Fruit fly (Drosophila melanogaster) whole organism, embryonic: Measurements from ENCODE around the gene CG34276.

ENCODE experiments used
- Asciz ChIP-seq: fragments of 200-800 bp; sonication (Bioruptor generic); optimal IDR thresholded peaks from 2 replicates; lab custom pipeline; 2017; ENCODE audit warnings: missing biosample characterization, mild to moderate bottlenecking, missing genetic modification characterization, missing genetic modification reagents
- Atf3 ChIP-seq: fragments of 200-800 bp; sonication (Bioruptor generic); optimal IDR thresholded peaks from 3 replicates; lab custom pipeline; 2016; ENCODE audit warnings: missing biosample characterization, missing genetic modification characterization
- CG10209 ChIP-seq: fragments of 200-800 bp; sonication (Bioruptor generic); optimal IDR thresholded peaks from 3 replicates; lab custom pipeline; 2017; ENCODE audit warnings: missing biosample characterization, mild to moderate bottlenecking, missing genetic modification characterization, missing genetic modification reagents
- CG10979 ChIP-seq: fragments of 200-800 bp; sonication (Bioruptor generic); optimal IDR thresholded peaks from 2 replicates; lab custom pipeline; 2018; ENCODE audit warnings: missing biosample characterization, mild to moderate bottlenecking, missing genetic modification characterization, moderate library complexity
- CG11247 ChIP-seq: fragments of 200-800 bp; sonication (Bioruptor generic); IDR thresholded peaks from 2 replicates; pipeline ENCODE4 v1.3.6; 2022; ENCODE audit warnings: missing biosample characterization, missing genetic modification characterization
- CG11398 ChIP-seq: fragments of 200-800 bp; sonication (Bioruptor generic); optimal IDR thresholded peaks from 2 replicates; lab custom pipeline; 2016; ENCODE audit warnings: missing biosample characterization, missing genetic modification characterization
- CG13424 ChIP-seq: fragments of 200-800 bp; sonication (Bioruptor generic); optimal IDR thresholded peaks from 2 replicates; lab custom pipeline; 2019; ENCODE audit warnings: missing biosample characterization, mild to moderate bottlenecking, missing genetic modification characterization, moderate library complexity
- CG14441 ChIP-seq: fragments of 200-800 bp; sonication (Bioruptor generic); IDR thresholded peaks from 2 replicates; pipeline ENCODE4 v1.3.6; 2022; ENCODE audit warnings: missing biosample characterization, missing genetic modification characterization
- CG15269 ChIP-seq: fragments of 200-800 bp; sonication (Bioruptor generic); optimal IDR thresholded peaks from 2 replicates; lab custom pipeline; 2018; ENCODE audit warnings: missing biosample characterization, mild to moderate bottlenecking, missing genetic modification characterization, moderate library complexity
- CG16863 ChIP-seq: fragments of 200-800 bp; sonication (Bioruptor generic); optimal IDR thresholded peaks from 3 replicates; lab custom pipeline; 2016; ENCODE audit warnings: missing biosample characterization, missing genetic modification characterization
- CG2875 ChIP-seq: fragments of 200-800 bp; sonication (Bioruptor generic); optimal IDR thresholded peaks from 2 replicates; lab custom pipeline; 2017; ENCODE audit warnings: missing biosample characterization, mild to moderate bottlenecking, missing genetic modification characterization, missing genetic modification reagents
- CG30403 ChIP-seq: fragments of 200-800 bp; sonication (Bioruptor generic); optimal IDR thresholded peaks from 3 replicates; lab custom pipeline; 2016; ENCODE audit warnings: missing biosample characterization, missing genetic modification characterization
- CG31388 ChIP-seq: fragments of 200-800 bp; sonication (Bioruptor generic); optimal IDR thresholded peaks from 2 replicates; lab custom pipeline; 2016; ENCODE audit warnings: missing biosample characterization, missing genetic modification characterization
- CG3847 ChIP-seq: fragments of 200-800 bp; sonication (Bioruptor generic); IDR thresholded peaks from 2 replicates; pipeline ENCODE4 v1.3.6; 2022; ENCODE audit warnings: missing biosample characterization, missing genetic modification characterization
- CG4820 ChIP-seq: fragments of 200-800 bp; sonication (Bioruptor generic); optimal IDR thresholded peaks from 3 replicates; lab custom pipeline; 2016; ENCODE audit warnings: missing biosample characterization, missing genetic modification characterization
- CG6854 ChIP-seq: fragments of 200-800 bp; sonication (Bioruptor generic); optimal IDR thresholded peaks from 3 replicates; lab custom pipeline; 2017; ENCODE audit warnings: missing biosample characterization, mild to moderate bottlenecking, missing genetic modification characterization
- CG7745 ChIP-seq: fragments of 200-800 bp; sonication (Bioruptor generic); optimal IDR thresholded peaks from 2 replicates; lab custom pipeline; 2018; ENCODE audit warnings: missing biosample characterization, mild to moderate bottlenecking, missing genetic modification characterization, moderate library complexity
- CG9817 ChIP-seq: fragments of 200-800 bp; sonication (Bioruptor generic); optimal IDR thresholded peaks from 2 replicates; lab custom pipeline; 2018; ENCODE audit warnings: missing biosample characterization, mild to moderate bottlenecking, missing genetic modification characterization, moderate library complexity
- CTCF ChIP-seq: fragments of 200-800 bp; sonication (Bioruptor generic); optimal IDR thresholded peaks from 2 replicates; lab custom pipeline; 2017; ENCODE audit warnings: missing biosample characterization, mild to moderate bottlenecking, missing genetic modification characterization, moderate library complexity
- CkIIα-i1 ChIP-seq: fragments of 200-800 bp; sonication (Bioruptor generic); IDR thresholded peaks from 2 replicates; pipeline ENCODE4 v1.3.6; 2022; ENCODE audit warnings: missing biosample characterization, missing genetic modification characterization
- D19A ChIP-seq: fragments of 200-800 bp; optimal IDR thresholded peaks from 3 replicates; lab custom pipeline; 2019; ENCODE audit warnings: missing biosample characterization, mild to moderate bottlenecking, missing genetic modification characterization, moderate library complexity
- Gug ChIP-seq: fragments of 200-800 bp; sonication (Bioruptor generic); IDR thresholded peaks from 4 replicates; pipeline ENCODE4 v1.3.6; 2022; ENCODE audit warnings: missing biosample characterization, missing genetic modification characterization
- Hr78 ChIP-seq, 2 experiments: fragments of 200-800 bp in 1 of 2; fragments of >200 bp in 1 of 2; sonication (Bioruptor generic) in 1 of 2; optimal IDR thresholded peaks; 2 replicates each; lab custom pipeline; 2017 to 2019; ENCODE audit warnings: missing biosample characterization in 2 of 2, missing genetic modification characterization in 2 of 2, mild to moderate bottlenecking in 1 of 2, moderate library complexity in 1 of 2
- Meics ChIP-seq: fragments of 200-800 bp; sonication (Bioruptor generic); optimal IDR thresholded peaks from 2 replicates; lab custom pipeline; 2017; ENCODE audit warnings: missing biosample characterization, mild to moderate bottlenecking, missing genetic modification characterization
- Myb ChIP-seq: fragments of 200-800 bp; sonication (Bioruptor generic); optimal IDR thresholded peaks from 2 replicates; lab custom pipeline; 2016; ENCODE audit warnings: missing biosample characterization, missing genetic modification characterization
- Nf-YC ChIP-seq: fragments of 200-800 bp; optimal IDR thresholded peaks from 3 replicates; lab custom pipeline; 2019; ENCODE audit warnings: missing biosample characterization, mild to moderate bottlenecking, missing genetic modification characterization, moderate library complexity
- Pdp1 ChIP-seq, 2 experiments: fragments of 200-800 bp; sonication (Bioruptor generic); optimal IDR thresholded peaks; 3 replicates each; lab custom pipeline; 2016; ENCODE audit warnings: missing biosample characterization in 2 of 2, missing genetic modification characterization in 2 of 2, mild to moderate bottlenecking in 1 of 2, moderate library complexity in 1 of 2
- Rx ChIP-seq: fragments of 200-800 bp; sonication (Bioruptor generic); IDR thresholded peaks from 2 replicates; pipeline ENCODE4 v1.3.6; 2022; ENCODE audit warnings: missing biosample characterization, missing genetic modification characterization
- Six4 ChIP-seq: fragments of 200-800 bp; sonication (Bioruptor generic); optimal IDR thresholded peaks from 2 replicates; lab custom pipeline; 2016; ENCODE audit warnings: missing biosample characterization, missing genetic modification characterization
- Tbp ChIP-seq: fragments of >200 bp; optimal IDR thresholded peaks from 2 replicates; lab custom pipeline; 2018; ENCODE audit warnings: missing biosample characterization, missing genetic modification characterization
- Xbp1 ChIP-seq: fragments of 200-800 bp; sonication (Bioruptor generic); optimal IDR thresholded peaks from 3 replicates; lab custom pipeline; 2016; ENCODE audit warnings: missing biosample characterization, mild to moderate bottlenecking, missing genetic modification characterization
- aop ChIP-seq: fragments of 200-800 bp; sonication (Bioruptor generic); IDR thresholded peaks from 2 replicates; pipeline ENCODE4 v1.3.6; 2022; ENCODE audit warnings: missing biosample characterization, missing genetic modification characterization
- bcd ChIP-seq: fragments of 200-800 bp; sonication (Bioruptor generic); optimal IDR thresholded peaks from 2 replicates; lab custom pipeline; 2017; ENCODE audit warnings: missing biosample characterization, mild to moderate bottlenecking, missing genetic modification characterization
- br ChIP-seq: fragments of >200 bp; optimal IDR thresholded peaks from 2 replicates; lab custom pipeline; 2017
- caup ChIP-seq: fragments of 200-800 bp; sonication (Bioruptor generic); optimal IDR thresholded peaks from 3 replicates; lab custom pipeline; 2017; ENCODE audit warnings: missing biosample characterization, mild to moderate bottlenecking, missing genetic modification characterization, moderate library complexity; ENCODE audit not compliant: severe bottlenecking
- dm ChIP-seq: fragments of 200-800 bp; sonication (Bioruptor generic); optimal IDR thresholded peaks from 3 replicates; lab custom pipeline; 2016; ENCODE audit warnings: missing biosample characterization, missing genetic modification characterization
- gcm2 ChIP-seq: fragments of 200-800 bp; sonication (Bioruptor generic); optimal IDR thresholded peaks from 2 replicates; lab custom pipeline; 2016; ENCODE audit warnings: missing biosample characterization, missing genetic modification characterization
- gro ChIP-seq: fragments of 200-800 bp; sonication (Bioruptor generic); optimal IDR thresholded peaks from 2 replicates; lab custom pipeline; 2016; ENCODE audit warnings: missing biosample characterization, missing genetic modification characterization
- h ChIP-seq: fragments of >200 bp; optimal IDR thresholded peaks from 2 replicates; lab custom pipeline; 2017
- inv ChIP-seq: fragments of 200-800 bp; sonication (Bioruptor generic); IDR thresholded peaks from 2 replicates; pipeline ENCODE4 v1.3.6; 2022; ENCODE audit warnings: missing biosample characterization, missing genetic modification characterization; ENCODE audit not compliant: partially characterized antibody
- jigr1 ChIP-seq: fragments of 200-800 bp; sonication (Bioruptor generic); IDR thresholded peaks from 3 replicates; pipeline ENCODE4 v1.3.6; 2022; ENCODE audit warnings: missing biosample characterization, missing genetic modification characterization
- jing ChIP-seq: fragments of 200-800 bp; sonication (Bioruptor generic); optimal IDR thresholded peaks from 2 replicates; lab custom pipeline; 2018; ENCODE audit warnings: missing biosample characterization, mild to moderate bottlenecking, missing genetic modification characterization
- jumu ChIP-seq: fragments of 200-800 bp; sonication (Bioruptor generic); optimal IDR thresholded peaks from 3 replicates; lab custom pipeline; 2016; ENCODE audit warnings: missing biosample characterization, missing genetic modification characterization
- lola ChIP-seq, 3 experiments: fragments of >200 bp in 2 of 3; fragments of 200-800 bp in 1 of 3; sonication (Bioruptor generic) in 1 of 3; optimal IDR thresholded peaks; 2 replicates each; lab custom pipeline; 2017 to 2019; ENCODE audit warnings: missing biosample characterization in 3 of 3, missing genetic modification characterization in 3 of 3, mild to moderate bottlenecking in 1 of 3, moderate library complexity in 1 of 3
- p53 ChIP-seq: fragments of 200-800 bp; sonication (Bioruptor generic); optimal IDR thresholded peaks from 2 replicates; lab custom pipeline; 2016; ENCODE audit warnings: missing biosample characterization, missing genetic modification characterization
- pho ChIP-seq: fragments of 200-800 bp; sonication (Bioruptor generic); optimal IDR thresholded peaks from 2 replicates; lab custom pipeline; 2016; ENCODE audit warnings: missing biosample characterization, missing genetic modification characterization
- stwl ChIP-seq: fragments of 200-800 bp; sonication (Bioruptor generic); optimal IDR thresholded peaks from 3 replicates; lab custom pipeline; 2018; ENCODE audit warnings: missing biosample characterization, mild to moderate bottlenecking, missing genetic modification characterization, moderate library complexity
- tll ChIP-seq, 2 experiments: fragments of 200-800 bp in 1 of 2; fragments of >200 bp in 1 of 2; sonication (Bioruptor generic) in 1 of 2; optimal IDR thresholded peaks; 2 replicates each; lab custom pipeline; 2017 to 2019; ENCODE audit warnings: missing biosample characterization in 2 of 2, missing genetic modification characterization in 2 of 2, mild to moderate bottlenecking in 1 of 2, moderate library complexity in 1 of 2
- tx ChIP-seq: fragments of 200-800 bp; sonication (Bioruptor generic); optimal IDR thresholded peaks from 2 replicates; lab custom pipeline; 2016; ENCODE audit warnings: missing biosample characterization, missing genetic modification characterization
- vnd ChIP-seq: fragments of 200-800 bp; sonication (Bioruptor generic); IDR thresholded peaks from 3 replicates; pipeline ENCODE4 v1.3.6; 2022; ENCODE audit warnings: missing biosample characterization, missing genetic modification characterization; ENCODE audit not compliant: partially characterized antibody
- zen2 ChIP-seq: fragments of 200-800 bp; sonication (Bioruptor generic); IDR thresholded peaks from 3 replicates; pipeline ENCODE4 v1.3.6; 2022; ENCODE audit warnings: missing biosample characterization, missing genetic modification characterization; ENCODE audit not compliant: partially characterized antibody

The CG34276 gene

DNA sequence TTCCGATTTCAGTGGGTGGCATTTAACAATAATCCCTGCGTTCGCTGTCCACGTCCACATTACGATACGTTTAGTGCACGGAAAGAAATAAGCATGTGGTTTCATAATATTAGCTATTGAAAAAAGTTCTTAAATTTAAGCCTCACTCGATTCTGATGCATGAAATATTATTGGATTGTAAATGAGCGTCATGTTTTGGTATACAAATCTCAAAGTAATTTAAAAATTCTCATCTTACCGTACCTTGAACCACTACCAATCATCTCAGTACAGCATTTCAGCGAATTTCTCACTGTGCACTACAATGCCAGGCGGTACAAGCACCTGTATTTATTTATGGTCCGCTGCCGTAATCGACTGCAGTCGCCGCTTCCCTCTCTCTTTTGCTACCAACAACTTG lies 48.8 kb downstream of the CG34276 start (continued):
- peak; percentile 82 for TF ChIP-seq Meics (GFP tag; lab: Kevin White, UChicago)
- TF ChIP-seq CkIIα-i1 (GFP tag; lab: Robert Waterston, UW), result no peak
- peak; percentile 66 for TF ChIP-seq CG31388 (GFP tag; lab: Kevin White, UChicago)
- peak; percentile 21 for TF ChIP-seq dm
- no peak for TF ChIP-seq stwl (tag; lab: Kevin White, UChicago)
- no peak for TF ChIP-seq vnd (GFP tag; lab: Robert Waterston, UW)
- TF ChIP-seq CG11398, result peak; percentile 67
- no peak for TF ChIP-seq inv
- TF ChIP-seq CG7745 (tag; lab: Kevin White, UChicago), result no peak
- no peak for TF ChIP-seq CG3847 (GFP tag; lab: Robert Waterston, UW)
- peak; percentile 66 for TF ChIP-seq CG6854
- peak; percentile 68 for TF ChIP-seq Asciz (GFP tag; lab: Kevin White, UChicago)
- TF ChIP-seq zen2 (GFP tag; lab: Robert Waterston, UW), result no peak
- peak; percentile 65 for TF ChIP-seq Atf3 (GFP tag; lab: Kevin White, UChicago)
- peak; percentile 75 to 81 for TF ChIP-seq Pdp1 (GFP tag; optimal IDR thresholded peaks at IDR 0.05; lab: Kevin White, UChicago)
- peak; percentile 65 for TF ChIP-seq CG2875 (GFP tag; lab: Kevin White, UChicago)
- peak; percentile 82 for TF ChIP-seq bcd (GFP tag; lab: Kevin White, UChicago)
- TF ChIP-seq Tbp, result no peak
- TF ChIP-seq Hr78 (GFP tag; optimal IDR thresholded peaks at IDR 0.05; lab: Kevin White, UChicago), result peak in 1 of 2 experiments; percentile 54
- TF ChIP-seq CG13424, result peak; percentile 89
- peak; percentile 83 for TF ChIP-seq CG9817 (tag; lab: Kevin White, UChicago)
- TF ChIP-seq Xbp1 (GFP tag; lab: Kevin White, UChicago), result peak; percentile 85
- peak; percentile 55 for TF ChIP-seq Myb (GFP tag; lab: Kevin White, UChicago)
- peak; percentile 37 for TF ChIP-seq CTCF (GFP tag; lab: Kevin White, UChicago)
- TF ChIP-seq caup, result peak; percentile 67
- TF ChIP-seq lola (GFP tag; optimal IDR thresholded peaks at IDR 0.05; lab: Kevin White, UChicago), result peak in 1 of 3 experiments; percentile 70
- peak; percentile 74 for TF ChIP-seq jumu
- peak; percentile 65 for TF ChIP-seq jing (GFP tag; lab: Kevin White, UChicago)
- peak; percentile 64 for TF ChIP-seq gro (GFP tag; lab: Kevin White, UChicago)
- TF ChIP-seq CG4820 (GFP tag; lab: Kevin White, UChicago), result peak; percentile 70
- TF ChIP-seq tx (GFP tag; lab: Kevin White, UChicago), result peak; percentile 78
- no peak for TF ChIP-seq CG14441 (GFP tag; lab: Robert Waterston, UW)
- TF ChIP-seq h (lab: Kevin White, UChicago), result no peak
- peak; percentile 91 for TF ChIP-seq CG15269
- peak; percentile 82 for TF ChIP-seq CG10979 (tag; lab: Kevin White, UChicago)
- TF ChIP-seq CG10209 (GFP tag; lab: Kevin White, UChicago), result peak; percentile 86
- peak; percentile 64 for TF ChIP-seq Six4 (GFP tag; lab: Kevin White, UChicago)
- peak; percentile 80 for TF ChIP-seq D19A (tag; lab: Kevin White, UChicago)
- peak; percentile 57 for TF ChIP-seq p53 (GFP tag; lab: Kevin White, UChicago)
- peak; percentile 69 for TF ChIP-seq Gug
- TF ChIP-seq aop (GFP tag; lab: Robert Waterston, UW), result no peak
- TF ChIP-seq br (lab: Kevin White, UChicago), result no peak
- TF ChIP-seq pho (GFP tag; lab: Kevin White, UChicago), result peak; percentile 70
- TF ChIP-seq CG30403 (GFP tag; lab: Kevin White, UChicago), result peak; percentile 90
- TF ChIP-seq CG16863 (GFP tag; lab: Kevin White, UChicago), result peak; percentile 80
- TF ChIP-seq Rx (GFP tag; lab: Robert Waterston, UW), result no peak
- TF ChIP-seq jigr1 (GFP tag; lab: Robert Waterston, UW), result no peak
- peak; percentile 52 for TF ChIP-seq gcm2
- TF ChIP-seq CG11247 (GFP tag; lab: Robert Waterston, UW), result no peak
- no peak for TF ChIP-seq tll (GFP tag; optimal IDR thresholded peaks at IDR 0.05; lab: Kevin White, UChicago)
- TF ChIP-seq Nf-YC, result peak; percentile 58
